Fruit fly (Drosophila melanogaster) whole organism, embryonic: ENCODE results near the gene Indy.

Experiments used
- Aef1 ChIP-seq: fragments of 200-800 bp; sonication (Bioruptor generic); IDR thresholded peaks from 3 replicates; pipeline ENCODE4 v1.3.6; 2022; ENCODE audit warnings: missing biosample characterization, missing genetic modification characterization
- CG10366 ChIP-seq: fragments of 200-800 bp; sonication (Bioruptor generic); IDR thresholded peaks from 2 replicates; pipeline ENCODE4 v1.3.6; 2022; ENCODE audit warnings: missing biosample characterization, missing genetic modification characterization
- CG12104 ChIP-seq: fragments of 200-800 bp; sonication (Bioruptor generic); optimal IDR thresholded peaks from 3 replicates; lab custom pipeline; 2016; ENCODE audit warnings: missing biosample characterization, missing genetic modification characterization
- CG14050 ChIP-seq: fragments of 200-800 bp; sonication (Bioruptor generic); IDR thresholded peaks from 3 replicates; pipeline ENCODE4 v1.3.6; 2022; ENCODE audit warnings: missing biosample characterization, missing genetic modification characterization
- CG16863 ChIP-seq: fragments of 200-800 bp; sonication (Bioruptor generic); optimal IDR thresholded peaks from 3 replicates; lab custom pipeline; 2016; ENCODE audit warnings: missing biosample characterization, missing genetic modification characterization
- CG32532 ChIP-seq: fragments of 200-800 bp; sonication (Bioruptor generic); IDR thresholded peaks from 2 replicates; pipeline ENCODE4 v1.3.6; 2022; ENCODE audit warnings: missing biosample characterization, missing genetic modification characterization
- CG32772 ChIP-seq: fragments of 200-800 bp; sonication (Bioruptor generic); IDR thresholded peaks from 2 replicates; pipeline ENCODE4 v1.3.6; 2022; ENCODE audit warnings: missing biosample characterization, missing genetic modification characterization
- CG34422 ChIP-seq: fragments of 200-800 bp; sonication (Bioruptor generic); IDR thresholded peaks from 3 replicates; pipeline ENCODE4 v1.3.6; 2022; ENCODE audit warnings: missing biosample characterization, missing genetic modification characterization
- CG3726 ChIP-seq: fragments of 200-800 bp; sonication (Bioruptor generic); IDR thresholded peaks from 3 replicates; pipeline ENCODE4, ENCODE4 v1.3.6; 2022; ENCODE audit warnings: missing biosample characterization, missing genetic modification characterization
- CG3847 ChIP-seq: fragments of 200-800 bp; sonication (Bioruptor generic); IDR thresholded peaks from 2 replicates; pipeline ENCODE4 v1.3.6; 2022; ENCODE audit warnings: missing biosample characterization, missing genetic modification characterization
- CG4360 ChIP-seq: fragments of 200-800 bp; sonication (Bioruptor generic); IDR thresholded peaks from 2 replicates; pipeline ENCODE4 v1.3.6; 2022; ENCODE audit warnings: missing biosample characterization, missing genetic modification characterization
- CG43689 ChIP-seq: fragments of 200-800 bp; sonication (Bioruptor generic); IDR thresholded peaks from 2 replicates; pipeline ENCODE4 v1.3.6; 2022; ENCODE audit warnings: missing biosample characterization, missing genetic modification characterization
- CG4730 ChIP-seq: fragments of 200-800 bp; sonication (Bioruptor generic); IDR thresholded peaks from 2 replicates; pipeline ENCODE4 v1.3.6; 2022; ENCODE audit warnings: missing biosample characterization, missing genetic modification characterization
- CG6254 ChIP-seq: fragments of 200-800 bp; sonication (Bioruptor generic); optimal IDR thresholded peaks from 3 replicates; lab custom pipeline; 2017; ENCODE audit warnings: mild to moderate bottlenecking, missing biosample characterization, missing genetic modification reagents, missing genetic modification characterization
- Dbx ChIP-seq: fragments of 200-800 bp; sonication (Bioruptor generic); IDR thresholded peaks from 3 replicates; pipeline ENCODE4 v1.3.6; 2022; ENCODE audit warnings: missing biosample characterization, missing genetic modification characterization
- HLH54F ChIP-seq: fragments of 200-800 bp; sonication (Bioruptor generic); optimal IDR thresholded peaks from 3 replicates; lab custom pipeline; 2016; ENCODE audit warnings: missing biosample characterization, missing genetic modification characterization
- Lhr ChIP-seq: fragments of 200-800 bp; sonication (Bioruptor generic); optimal IDR thresholded peaks from 3 replicates; lab custom pipeline; 2017; ENCODE audit warnings: mild to moderate bottlenecking, missing biosample characterization, missing genetic modification reagents, missing genetic modification characterization
- Meics ChIP-seq: fragments of 200-800 bp; sonication (Bioruptor generic); optimal IDR thresholded peaks from 2 replicates; lab custom pipeline; 2017; ENCODE audit warnings: missing biosample characterization, mild to moderate bottlenecking, missing genetic modification characterization
- Oli ChIP-seq: fragments of 200-800 bp; sonication (Bioruptor generic); optimal IDR thresholded peaks from 2 replicates; lab custom pipeline; 2018; ENCODE audit warnings: missing biosample characterization, mild to moderate bottlenecking, missing genetic modification characterization, moderate library complexity
- Side ChIP-seq: fragments of 200-800 bp; sonication (Bioruptor generic); optimal IDR thresholded peaks from 2 replicates; lab custom pipeline; 2016; ENCODE audit warnings: missing biosample characterization, missing genetic modification characterization
- Sin3A ChIP-seq: fragments of >200 bp; optimal IDR thresholded peaks from 2 replicates; lab custom pipeline; 2018
- Spps ChIP-seq: fragments of 200-800 bp; sonication (Bioruptor generic); optimal IDR thresholded peaks from 2 replicates; lab custom pipeline; 2018; ENCODE audit warnings: missing biosample characterization, mild to moderate bottlenecking, missing genetic modification characterization
- Sry-δ ChIP-seq: fragments of 200-800 bp; sonication (Bioruptor generic); optimal IDR thresholded peaks from 2 replicates; lab custom pipeline; 2016; ENCODE audit warnings: missing biosample characterization, missing genetic modification characterization
- Ssrp ChIP-seq: fragments of 200-800 bp; sonication (Bioruptor generic); optimal IDR thresholded peaks from 2 replicates; lab custom pipeline; 2018; ENCODE audit warnings: missing biosample characterization, mild to moderate bottlenecking, missing genetic modification characterization, moderate library complexity
- TFAM ChIP-seq: fragments of 200-800 bp; sonication (Bioruptor generic); optimal IDR thresholded peaks from 2 replicates; lab custom pipeline; 2017; ENCODE audit warnings: missing biosample characterization, missing genetic modification characterization, inconsistent platforms
- ash1 ChIP-seq: fragments of 200-800 bp; sonication (Bioruptor generic); optimal IDR thresholded peaks from 2 replicates; lab custom pipeline; 2018; ENCODE audit warnings: missing biosample characterization, mild to moderate bottlenecking, missing genetic modification characterization
- chinmo ChIP-seq: fragments of 200-800 bp; sonication (Bioruptor generic); IDR thresholded peaks from 4 replicates; pipeline ENCODE4 v1.3.6; 2022; ENCODE audit warnings: missing biosample characterization, missing genetic modification characterization; ENCODE audit not compliant: partially characterized antibody
- crp ChIP-seq, 2 experiments: fragments of 200-800 bp; sonication (Bioruptor generic); optimal IDR thresholded peaks; 2 replicates in 1 of 2; 3 replicates in 1 of 2; lab custom pipeline; 2017; ENCODE audit warnings: missing biosample characterization in 2 of 2, missing genetic modification characterization in 2 of 2, mild to moderate bottlenecking in 1 of 2, moderate library complexity in 1 of 2
- cwo ChIP-seq: fragments of 200-800 bp; sonication (Bioruptor generic); optimal IDR thresholded peaks from 3 replicates; lab custom pipeline; 2017; ENCODE audit warnings: missing biosample characterization, missing genetic modification characterization, mild to moderate bottlenecking, moderate library complexity, missing genetic modification reagents
- dati ChIP-seq: fragments of 200-800 bp; sonication (Bioruptor generic); IDR thresholded peaks from 2 replicates; pipeline ENCODE4 v1.3.6; 2022; ENCODE audit warnings: missing biosample characterization, missing genetic modification characterization
- en ChIP-seq: fragments of 200-800 bp; sonication (Bioruptor generic); optimal IDR thresholded peaks from 2 replicates; lab custom pipeline; 2016; ENCODE audit warnings: missing biosample characterization, missing genetic modification characterization
- exex ChIP-seq: fragments of 200-800 bp; sonication (Bioruptor generic); optimal IDR thresholded peaks from 4 replicates; lab custom pipeline; 2018; ENCODE audit warnings: missing biosample characterization, mild to moderate bottlenecking, missing genetic modification characterization, moderate library complexity
- fd102C ChIP-seq: fragments of 200-800 bp; sonication (Bioruptor generic); optimal IDR thresholded peaks from 2 replicates; lab custom pipeline; 2018; ENCODE audit warnings: missing biosample characterization, mild to moderate bottlenecking, missing genetic modification characterization, moderate library complexity
- gem ChIP-seq: fragments of 200-800 bp; sonication (Bioruptor generic); optimal IDR thresholded peaks from 2 replicates; lab custom pipeline; 2019; ENCODE audit warnings: missing biosample characterization, mild to moderate bottlenecking, missing genetic modification characterization, moderate library complexity
- hkb ChIP-seq, 2 experiments: fragments of 200-800 bp in 1 of 2; fragments of >200 bp in 1 of 2; sonication (Bioruptor generic) in 1 of 2; IDR thresholded peaks in 1 of 2; optimal IDR thresholded peaks in 1 of 2; 2 replicates each; pipeline versions ENCODE4 v1.3.6 to Lab custom; 2017 to 2022; ENCODE audit warnings: missing biosample characterization in 1 of 2, missing genetic modification characterization in 1 of 2
- hth ChIP-seq: fragments of >200 bp; optimal IDR thresholded peaks from 2 replicates; lab custom pipeline; 2017; ENCODE audit warnings: inconsistent platforms
- lab ChIP-seq: fragments of 200-800 bp; sonication (Bioruptor generic); optimal IDR thresholded peaks from 3 replicates; lab custom pipeline; 2017; ENCODE audit warnings: missing biosample characterization, missing genetic modification characterization, mild to moderate bottlenecking, moderate library complexity, missing genetic modification reagents
- lbe ChIP-seq: fragments of 200-800 bp; sonication (Bioruptor generic); optimal IDR thresholded peaks from 2 replicates; lab custom pipeline; 2016; ENCODE audit warnings: missing biosample characterization, mild to moderate bottlenecking, missing genetic modification characterization
- maf-S ChIP-seq: fragments of 200-800 bp; sonication (Bioruptor generic); optimal IDR thresholded peaks from 2 replicates; lab custom pipeline; 2016; ENCODE audit warnings: missing biosample characterization, missing genetic modification characterization
- mld ChIP-seq: fragments of 200-800 bp; sonication (Bioruptor generic); IDR thresholded peaks from 3 replicates; pipeline ENCODE4 v1.3.6; 2022; ENCODE audit warnings: missing biosample characterization, missing genetic modification characterization; ENCODE audit not compliant: partially characterized antibody
- phol ChIP-seq: fragments of 200-800 bp; sonication (Bioruptor generic); optimal IDR thresholded peaks from 3 replicates; lab custom pipeline; 2018; ENCODE audit warnings: missing biosample characterization, mild to moderate bottlenecking, missing genetic modification characterization, moderate library complexity
- ro ChIP-seq: fragments of 200-800 bp; sonication (Bioruptor generic); IDR thresholded peaks from 2 replicates; pipeline ENCODE4 v1.3.6; 2022; ENCODE audit warnings: missing biosample characterization, missing genetic modification characterization
- sd ChIP-seq: fragments of 200-800 bp; sonication (Bioruptor generic); optimal IDR thresholded peaks from 3 replicates; lab custom pipeline; 2018; ENCODE audit warnings: missing biosample characterization, mild to moderate bottlenecking, missing genetic modification characterization, moderate library complexity
- sens ChIP-seq: fragments of 200-800 bp; sonication (Bioruptor generic); peaks from one replicate; lab custom pipeline; 2016; ENCODE audit warnings: missing biosample characterization, missing genetic modification characterization
- sisA ChIP-seq: fragments of 200-800 bp; sonication (Bioruptor generic); IDR thresholded peaks from 2 replicates; pipeline ENCODE4 v1.3.6; 2022; ENCODE audit warnings: missing biosample characterization, missing genetic modification characterization
- sob ChIP-seq: fragments of 200-800 bp; sonication (Bioruptor generic); IDR thresholded peaks from 2 replicates; pipeline ENCODE4 v1.3.6; 2022; ENCODE audit warnings: missing biosample characterization, missing genetic modification characterization
- tio ChIP-seq: fragments of 200-800 bp; sonication (Bioruptor generic); optimal IDR thresholded peaks from 2 replicates; lab custom pipeline; 2017; ENCODE audit warnings: missing biosample characterization, missing genetic modification characterization, inconsistent platforms
- tll ChIP-seq, 2 experiments: fragments of 200-800 bp in 1 of 2; fragments of >200 bp in 1 of 2; sonication (Bioruptor generic) in 1 of 2; optimal IDR thresholded peaks; 2 replicates each; lab custom pipeline; 2017 to 2019; ENCODE audit warnings: missing biosample characterization in 2 of 2, missing genetic modification characterization in 2 of 2, mild to moderate bottlenecking in 1 of 2, moderate library complexity in 1 of 2
- twi ChIP-seq: fragments of 200-800 bp; optimal IDR thresholded peaks from 2 replicates; lab custom pipeline; 2019; ENCODE audit warnings: missing biosample characterization, mild to moderate bottlenecking, missing genetic modification characterization, moderate library complexity

Gene Indy

dm6 chr3L:18800100-18800841, 45.8 kb downstream of the Indy start (continued):
- TF ChIP-seq ro (GFP tag; lab: Robert Waterston, UW) (no peak), Spps (tag; lab: Kevin White, UChicago) (peak; percentile 29), lab (GFP tag; lab: Kevin White, UChicago) (peak; percentile 3), Dbx (0 out of 3 replicates have a peak, but pooled peaks have one; percentile 35), phol (tag; lab: Kevin White, UChicago) (no peak), cwo (GFP tag; lab: Kevin White, UChicago) (no peak), gem (tag; lab: Kevin White, UChicago) (no peak), hth (lab: Kevin White, UChicago) (no peak), Meics (GFP tag; lab: Kevin White, UChicago) (no peak), CG6254 (GFP tag; lab: Kevin White, UChicago) (no peak), Aef1 (0 out of 3 replicates have a peak, but pooled peaks have one; percentile 12), TFAM (no peak), CG10366 (GFP tag; lab: Robert Waterston, UW) (no peak), lbe (GFP tag; lab: Kevin White, UChicago) (peak; percentile 23), chinmo (GFP tag; lab: Robert Waterston, UW) (peak; percentile 67; the same call in 2 of the 4 replicates), sob (GFP tag; lab: Robert Waterston, UW) (peak; percentile 39; the same call in 1 of the 2 replicates), tio (GFP tag; lab: Kevin White, UChicago) (no peak), CG4730 (GFP tag; lab: Robert Waterston, UW) (no peak), CG32532 (GFP tag; lab: Robert Waterston, UW) (0 out of 2 replicates have a peak, but pooled peaks have one; percentile 21), CG14050 (GFP tag; lab: Robert Waterston, UW) (no peak), sd (tag; lab: Kevin White, UChicago) (peak; percentile 69), HLH54F (no peak), maf-S (GFP tag; lab: Kevin White, UChicago) (no peak), en (no peak), fd102C (GFP tag; lab: Kevin White, UChicago) (no peak), Ssrp (no peak), Sry-δ (GFP tag; lab: Kevin White, UChicago) (no peak), CG43689 (no peak), CG34422 (GFP tag; lab: Robert Waterston, UW) (peak; percentile 20; the same call in 1 of the 3 replicates), CG12104 (GFP tag; lab: Kevin White, UChicago) (peak; percentile 10), ash1 (no peak), mld (GFP tag; lab: Robert Waterston, UW) (no peak), exex (no peak), twi (tag; lab: Kevin White, UChicago) (no peak), Lhr (GFP tag; lab: Kevin White, UChicago) (no peak), Side (GFP tag; lab: Kevin White, UChicago) (no peak), Sin3A (lab: Kevin White, UChicago) (no peak), crp (GFP tag; optimal IDR thresholded peaks at IDR 0.05; lab: Kevin White, UChicago) (no peak), sens (peak; percentile 42), sisA (GFP tag; lab: Robert Waterston, UW) (no peak), Oli (no peak), dati (no peak), hkb (optimal IDR thresholded peaks at IDR 0.05; lab: Kevin White, UChicago) (no peak), hkb (GFP tag; IDR thresholded peaks at IDR 0.05; lab: Robert Waterston, UW) (peak; percentile 36; the same call in 1 of the 2 replicates), CG4360 (GFP tag; lab: Robert Waterston, UW) (peak; percentile 61), CG3726 (GFP tag; lab: Robert Waterston, UW) (no peak), CG16863 (no peak), CG32772 (GFP tag; lab: Robert Waterston, UW) (no peak), CG3847 (GFP tag; lab: Robert Waterston, UW) (no peak), tll (GFP tag; optimal IDR thresholded peaks at IDR 0.05; lab: Kevin White, UChicago) (no peak)
